Worm (Caenorhabditis elegans) whole organism, mixed stage, embryonic: ENCODE results near the gene C41G6.12.

Source experiments
- ceh-43 ChIP-seq: fragments of 200-800 bp; sonication (Bioruptor generic); optimal IDR thresholded peaks from 2 replicates; lab custom pipeline; 2018; ENCODE audit warnings: mild to moderate bottlenecking, missing genetic modification characterization, moderate library complexity, missing compliant biosample characterization
- lsy-2 ChIP-seq: fragments of 150-350 bp; optimal IDR thresholded peaks from 2 replicates; lab custom pipeline; 2014; ENCODE audit warnings: missing biosample characterization, missing genetic modification characterization
- nhr-12 ChIP-seq: fragments of 150-350 bp; optimal IDR thresholded peaks from 2 replicates; lab custom pipeline; 2014; ENCODE audit warnings: missing biosample characterization, missing genetic modification characterization
- snpc-4 ChIP-seq: fragments of 150-350 bp; optimal IDR thresholded peaks from 2 replicates; lab custom pipeline; 2014; ENCODE audit warnings: missing biosample characterization, missing genetic modification characterization
- unc-120 ChIP-seq: sonication (generic microtip); optimal IDR thresholded peaks from 2 replicates; lab custom pipeline; 2017; ENCODE audit warnings: missing genetic modification characterization, missing compliant biosample characterization; ENCODE audit not compliant: poor library complexity, severe bottlenecking
- unc-39 ChIP-seq: fragments of 150-350 bp; optimal IDR thresholded peaks from 2 replicates; lab custom pipeline; 2014; ENCODE audit warnings: missing biosample characterization, missing genetic modification characterization
- unc-62 ChIP-seq: fragments of 150-350 bp; optimal IDR thresholded peaks from 2 replicates; lab custom pipeline; 2014; ENCODE audit warnings: missing biosample characterization, missing genetic modification reagents, missing genetic modification characterization
- ztf-11 ChIP-seq: fragments of 150-350 bp; optimal IDR thresholded peaks from 2 replicates; lab custom pipeline; 2014; ENCODE audit warnings: missing biosample characterization, missing genetic modification characterization

DNA sequence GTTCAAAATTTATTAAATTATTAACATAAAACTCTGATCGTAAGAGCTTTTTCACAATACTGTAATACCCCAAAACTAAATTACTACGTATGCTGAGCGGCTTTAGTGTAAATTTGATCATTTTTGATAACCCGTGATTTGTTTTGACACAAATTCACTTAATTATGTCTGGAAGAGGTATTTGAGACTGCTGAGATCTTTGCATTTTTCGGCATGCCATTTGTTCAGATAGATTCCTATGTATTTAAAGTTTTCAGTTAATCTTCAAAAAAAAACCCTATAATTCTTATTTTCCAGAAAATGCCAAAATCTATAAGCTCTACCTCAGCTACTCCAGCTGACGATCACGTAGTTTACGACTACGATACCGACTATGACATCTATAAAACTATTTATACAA is 22.7 kb upstream of the C41G6.12 start, which contains the start of gene srw-15:
- TF ChIP-seq snpc-4 (tag; lab: Kevin White, UChicago) = no peak
- TF ChIP-seq unc-39 = no peak
- no peak for TF ChIP-seq ztf-11
- no peak for TF ChIP-seq nhr-12 (tag; lab: Kevin White, UChicago)
- TF ChIP-seq unc-62 (GFP tag; lab: Kevin White, UChicago) = no peak
- TF ChIP-seq lsy-2 (tag; lab: Kevin White, UChicago) = no peak
- no peak for TF ChIP-seq unc-120
- TF ChIP-seq ceh-43 (GFP tag; lab: Kevin White, UChicago) = no peak
